Worm (Caenorhabditis elegans): ENCODE results near the gene ZK637.4.

ZK637.4 gene

DNA sequence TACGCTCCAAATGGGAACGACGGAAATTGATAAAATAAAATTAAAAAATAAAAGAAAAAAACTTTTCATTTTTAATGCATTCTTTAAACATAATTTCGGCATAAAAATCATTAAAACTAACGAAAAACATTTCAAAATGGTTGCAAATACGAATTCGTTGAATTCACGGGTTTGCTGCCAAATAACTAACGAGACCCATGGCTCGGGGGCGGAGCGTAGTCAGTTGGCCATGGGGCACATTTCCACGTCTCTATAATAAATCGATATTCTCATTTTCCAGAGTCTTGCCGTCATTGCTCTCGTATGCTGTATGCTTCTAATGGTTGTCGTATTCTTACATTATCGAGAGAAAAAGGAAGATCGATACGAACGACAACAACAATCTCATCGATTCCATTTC, at the start of gene ZK637.4:
TSS of gene ZK637.4 (plus strand) at position 301 of the 400 bp plus-strand sequence.
- TF ChIP-seq snpc-4 (tag; optimal IDR thresholded peaks at IDR 0.05) (no peak), dmd-4 (tag; optimal IDR thresholded peaks at IDR 0.05) (no peak), ama-1 (optimal IDR thresholded peaks at IDR 0.05) (no peak), ZK546.5 (tag; optimal IDR thresholded peaks at IDR 0.05) (no peak), nhr-11 (tag; optimal IDR thresholded peaks at IDR 0.05) (no peak), elt-3 (tag; optimal IDR thresholded peaks at IDR 0.05) (no peak), gmeb-1 (tag; optimal IDR thresholded peaks at IDR 0.05) (no peak), mab-5 (tag; optimal IDR thresholded peaks at IDR 0.05) (no peak), nhr-23 (tag; optimal IDR thresholded peaks at IDR 0.05) (no peak), crh-2 (tag; optimal IDR thresholded peaks at IDR 0.05) (no peak)

DNA sequence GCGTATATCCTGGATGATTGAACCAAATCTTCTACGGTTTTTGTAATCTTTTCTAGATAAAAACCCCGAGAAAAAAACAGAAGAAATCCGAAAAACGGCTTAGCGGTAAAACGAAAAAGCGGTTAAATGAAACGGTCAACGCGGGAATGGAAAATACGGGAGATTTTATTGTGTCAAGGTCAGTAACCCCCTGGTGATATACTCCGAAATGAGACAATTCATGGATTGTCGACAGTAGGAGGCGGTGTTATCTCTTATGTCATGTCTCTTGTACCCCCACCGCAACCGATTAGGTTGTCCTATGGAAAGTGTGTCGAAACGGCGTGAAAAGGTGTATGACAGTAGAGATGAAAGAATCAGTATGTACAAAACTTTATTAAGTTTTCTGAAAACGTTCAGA, 49.4 kb upstream of the ZK637.4 start:
- TF ChIP-seq ama-1 (optimal IDR thresholded peaks at IDR 0.05) (no peak), elt-3 (tag; optimal IDR thresholded peaks at IDR 0.05) (no peak), mdl-1 (tag; optimal IDR thresholded peaks at IDR 0.05) (no peak), ztf-4 (tag; optimal IDR thresholded peaks at IDR 0.05) (no peak), nhr-25 (tag; optimal IDR thresholded peaks at IDR 0.05) (no peak)

DNA sequence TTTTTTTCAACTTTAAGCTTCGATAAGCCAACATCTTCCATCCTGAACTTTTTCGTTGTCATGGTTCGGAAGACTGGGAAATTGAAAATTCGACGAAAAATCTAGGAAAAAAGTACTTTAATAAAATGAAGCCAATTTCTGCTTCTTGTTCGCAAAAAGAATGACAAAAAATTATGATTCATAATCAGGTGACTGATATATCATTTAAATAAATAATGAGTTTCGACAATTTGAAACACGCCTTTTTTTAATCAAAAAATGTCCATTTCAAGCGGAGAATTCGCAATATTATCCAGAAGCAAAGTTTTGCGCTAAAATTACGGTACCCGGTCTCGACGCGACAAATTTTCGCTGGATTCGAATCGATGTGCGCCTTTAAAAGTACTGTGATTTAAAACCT, 48.5 kb upstream of the ZK637.4 start, which contains the start of gene F44E2.6:
TSS of gene F44E2.6 (minus strand) at position 101 of the 400 bp plus-strand sequence.
- no peak for TF ChIP-seq nhr-12 (tag; optimal IDR thresholded peaks at IDR 0.05)
- no peak for TF ChIP-seq unc-55 (GFP tag; optimal IDR thresholded peaks at IDR 0.05)
- TF ChIP-seq nhr-129 (tag; optimal IDR thresholded peaks at IDR 0.05), result no peak
- no peak for TF ChIP-seq zag-1 (tag; optimal IDR thresholded peaks at IDR 0.05)
- no peak for TF ChIP-seq ama-1 (optimal IDR thresholded peaks at IDR 0.05)
- TF ChIP-seq unc-62 (GFP tag; optimal IDR thresholded peaks at IDR 0.05), result no peak
- TF ChIP-seq nhr-237 (tag; optimal IDR thresholded peaks at IDR 0.05), result no peak
- TF ChIP-seq elt-3 (tag; optimal IDR thresholded peaks at IDR 0.05), result no peak
- TF ChIP-seq nhr-6 (tag; optimal IDR thresholded peaks at IDR 0.05), result no peak
- TF ChIP-seq mab-5 (tag; optimal IDR thresholded peaks at IDR 0.05), result no peak
- no peak for TF ChIP-seq sma-9 (GFP tag; optimal IDR thresholded peaks at IDR 0.05)
- TF ChIP-seq sma-9 (tag; optimal IDR thresholded peaks at IDR 0.05), result no peak
- no peak for TF ChIP-seq Y55F3AM.14 (GFP tag; optimal IDR thresholded peaks at IDR 0.05)
- no peak for TF ChIP-seq sem-4 (tag; optimal IDR thresholded peaks at IDR 0.05)
- no peak for TF ChIP-seq lin-39 (tag; optimal IDR thresholded peaks at IDR 0.05)
- no peak for TF ChIP-seq nhr-21 (tag; optimal IDR thresholded peaks at IDR 0.05)
- TF ChIP-seq ceh-82 (tag; optimal IDR thresholded peaks at IDR 0.05), result no peak
- no peak for TF ChIP-seq unc-39 (tag; optimal IDR thresholded peaks at IDR 0.05)
- TF ChIP-seq elt-1 (tag; optimal IDR thresholded peaks at IDR 0.05), result no peak
- no peak for TF ChIP-seq mdl-1 (tag; optimal IDR thresholded peaks at IDR 0.05)

DNA sequence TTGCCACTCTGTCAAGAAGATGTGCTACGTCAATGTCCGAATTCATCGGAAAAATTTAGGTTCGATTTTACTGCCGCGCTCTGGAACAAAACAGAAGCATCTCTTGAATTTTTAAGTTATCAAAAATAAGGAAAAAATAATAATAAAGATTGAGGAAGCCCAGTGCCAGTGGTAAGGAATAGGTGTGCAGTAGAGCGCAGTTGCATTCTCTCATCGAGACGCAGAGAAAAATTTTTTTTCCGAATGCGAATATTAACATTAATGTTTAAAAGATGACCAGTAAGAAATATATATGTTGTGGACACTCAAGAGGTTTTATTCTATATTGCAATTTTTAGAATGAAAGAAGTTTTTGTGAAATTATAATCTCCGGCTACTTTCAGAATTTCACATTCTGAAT, 45.8 kb upstream of the ZK637.4 start:
- TF ChIP-seq R02D3.7 (tag; optimal IDR thresholded peaks at IDR 0.05) (no peak), sma-3 (GFP tag; optimal IDR thresholded peaks at IDR 0.05) (peak; percentile 42), crh-2 (tag; optimal IDR thresholded peaks at IDR 0.05) (peak; percentile 30), ztf-11 (tag; optimal IDR thresholded peaks at IDR 0.05) (no peak), C34F6.9 (tag; optimal IDR thresholded peaks at IDR 0.05) (peak; percentile 74), nhr-6 (tag; optimal IDR thresholded peaks at IDR 0.05) (no peak), gmeb-1 (tag; optimal IDR thresholded peaks at IDR 0.05) (peak; percentile 58), unc-55 (GFP tag; optimal IDR thresholded peaks at IDR 0.05) (peak; percentile 78), nhr-23 (tag; optimal IDR thresholded peaks at IDR 0.05) (no peak), fos-1 (tag; optimal IDR thresholded peaks at IDR 0.05) (peak; percentile 24), lin-13 (GFP tag; optimal IDR thresholded peaks at IDR 0.05) (peak; percentile 34), mbf-1 (tag; optimal IDR thresholded peaks at IDR 0.05) (no peak), F13H6.1 (tag; optimal IDR thresholded peaks at IDR 0.05) (peak; percentile 43), nhr-12 (tag; optimal IDR thresholded peaks at IDR 0.05) (no peak), sem-4 (tag; optimal IDR thresholded peaks at IDR 0.05) (peak; percentile 16), blmp-1 (tag; optimal IDR thresholded peaks at IDR 0.05; ENCODE audit: insufficient read depth) (no peak), elt-3 (tag; optimal IDR thresholded peaks at IDR 0.05) (no peak), nhr-129 (tag; optimal IDR thresholded peaks at IDR 0.05) (no peak), lin-11 (tag; optimal IDR thresholded peaks at IDR 0.05) (no peak), skn-1 (tag; optimal IDR thresholded peaks at IDR 0.05) (no peak), nhr-10 (tag; optimal IDR thresholded peaks at IDR 0.05) (no peak), nhr-25 (tag; optimal IDR thresholded peaks at IDR 0.05) (no peak), mab-5 (tag; optimal IDR thresholded peaks at IDR 0.05) (no peak), lsy-2 (tag; optimal IDR thresholded peaks at IDR 0.05) (peak in 1 of 2 experiments; percentile 73)
